Worm (Caenorhabditis elegans): Measurements from ENCODE around the gene mec-10.

- TF ChIP-seq elt-3 (tag; optimal IDR thresholded peaks at IDR 0.05) (no peak), pag-3 (tag; optimal IDR thresholded peaks at IDR 0.05; ENCODE audit: borderline replicate concordance, insufficient read depth) (no peak), nhr-77 (tag; optimal IDR thresholded peaks at IDR 0.05) (no peak), nhr-84 (tag; optimal IDR thresholded peaks at IDR 0.05) (no peak), tbx-2 (tag; optimal IDR thresholded peaks at IDR 0.05) (no peak), snpc-4 (tag; optimal IDR thresholded peaks at IDR 0.05) (no peak), lin-13 (GFP tag; optimal IDR thresholded peaks at IDR 0.05) (no peak), fos-1 (tag; optimal IDR thresholded peaks at IDR 0.05) (no peak), nhr-11 (tag; optimal IDR thresholded peaks at IDR 0.05) (no peak)
Observed at ce11 chrX:8428319-8428888, 41.7 kb downstream of the mec-10 start, which contains the start of gene F08F1.3.
